Fruit fly (Drosophila melanogaster) whole organism, wandering third instar larva: Measurements from ENCODE around the gene CG46509.
"Not testable (repeated sequence)": the region's sequence is repeated elsewhere in the genome, so short reads cannot be mapped to it uniquely, and the experiment has no call there.

Source experiments
- OdsH ChIP-seq: fragments of 200-800 bp; sonication (Bioruptor generic); optimal IDR thresholded peaks from 2 replicates; lab custom pipeline; 2016; ENCODE audit warnings: missing biosample characterization, mild to moderate bottlenecking, missing genetic modification characterization
- foxo ChIP-seq, 2 experiments: fragments of 200-800 bp; sonication (Bioruptor generic); optimal IDR thresholded peaks; 2 replicates in 1 of 2; 3 replicates in 1 of 2; lab custom pipeline; 2016 to 2017; ENCODE audit warnings: missing biosample characterization in 2 of 2, missing genetic modification characterization in 2 of 2
- psq ChIP-seq: fragments of 200-800 bp; sonication (Bioruptor generic); optimal IDR thresholded peaks from 3 replicates; lab custom pipeline; 2017; ENCODE audit warnings: missing biosample characterization, mild to moderate bottlenecking, missing genetic modification characterization, moderate library complexity
- usp ChIP-seq: fragments of >200 bp; optimal IDR thresholded peaks from 2 replicates; lab custom pipeline; 2017; ENCODE audit warnings: missing biosample characterization, missing genetic modification characterization

DNA sequence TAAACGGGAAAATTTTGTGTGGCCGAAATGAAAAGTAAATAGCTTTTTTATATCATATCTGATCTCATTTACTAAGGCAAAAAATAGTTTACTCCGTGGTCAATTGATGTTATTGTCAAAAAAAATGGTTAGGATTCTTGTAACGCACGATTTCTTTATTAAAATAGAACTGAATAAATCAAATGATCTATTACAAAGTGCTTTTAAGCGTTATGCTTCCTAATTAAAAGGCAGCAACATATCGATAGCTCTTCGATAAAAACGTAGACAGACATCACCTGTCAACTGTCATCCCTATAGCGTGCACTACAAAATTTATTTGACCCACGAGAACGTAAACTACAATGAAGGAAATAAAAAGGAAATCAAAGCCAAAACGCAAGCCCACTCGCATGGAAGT lies 29.7 kb upstream of the CG46509 start, which contains the start of gene CG40813:
- TF ChIP-seq usp; foxo (GFP tag; optimal IDR thresholded peaks at IDR 0.05; lab: Kevin White, UChicago); OdsH; psq: not testable (repeated sequence)
